Fruit fly (Drosophila melanogaster) whole organism, embryonic: ENCODE data around the gene CG6028.

Experiments
- Atf3 ChIP-seq: fragments of 200-800 bp; sonication (Bioruptor generic); optimal IDR thresholded peaks from 3 replicates; lab custom pipeline; 2016; ENCODE audit warnings: missing biosample characterization, missing genetic modification characterization
- B-H2 ChIP-seq: fragments of 200-800 bp; sonication (Bioruptor generic); optimal IDR thresholded peaks from 2 replicates; lab custom pipeline; 2018; ENCODE audit warnings: missing biosample characterization, mild to moderate bottlenecking, missing genetic modification characterization
- CG10565 ChIP-seq: fragments of 200-800 bp; sonication (Bioruptor generic); optimal IDR thresholded peaks from 3 replicates; lab custom pipeline; 2016; ENCODE audit warnings: missing biosample characterization, mild to moderate bottlenecking, missing genetic modification characterization
- CG10654 ChIP-seq: fragments of 200-800 bp; sonication (Bioruptor generic); optimal IDR thresholded peaks from 2 replicates; lab custom pipeline; 2016; ENCODE audit warnings: missing biosample characterization, missing genetic modification characterization
- CG13775 ChIP-seq: fragments of 200-800 bp; sonication (Bioruptor generic); optimal IDR thresholded peaks from 3 replicates; lab custom pipeline; 2017; ENCODE audit warnings: missing biosample characterization, mild to moderate bottlenecking, missing genetic modification characterization
- CG15073 ChIP-seq: fragments of 200-800 bp; sonication (Bioruptor generic); optimal IDR thresholded peaks from 2 replicates; lab custom pipeline; 2016; ENCODE audit warnings: missing biosample characterization, missing genetic modification characterization
- CG1792 ChIP-seq: fragments of 200-800 bp; sonication (Bioruptor generic); optimal IDR thresholded peaks from 2 replicates; lab custom pipeline; 2016; ENCODE audit warnings: missing biosample characterization, missing genetic modification characterization
- CG2678 ChIP-seq: fragments of 200-800 bp; sonication (Bioruptor generic); optimal IDR thresholded peaks from 3 replicates; lab custom pipeline; 2019; ENCODE audit warnings: missing biosample characterization, mild to moderate bottlenecking, missing genetic modification characterization, moderate library complexity
- CG31388 ChIP-seq: fragments of 200-800 bp; sonication (Bioruptor generic); optimal IDR thresholded peaks from 2 replicates; lab custom pipeline; 2016; ENCODE audit warnings: missing biosample characterization, missing genetic modification characterization
- CG3163 ChIP-seq: fragments of 200-800 bp; sonication (Bioruptor generic); optimal IDR thresholded peaks from 3 replicates; lab custom pipeline; 2016; ENCODE audit warnings: missing biosample characterization, missing genetic modification characterization
- CG4328 ChIP-seq: fragments of 200-800 bp; sonication (Bioruptor generic); optimal IDR thresholded peaks from 3 replicates; lab custom pipeline; 2017; ENCODE audit warnings: missing biosample characterization, missing genetic modification reagents, missing genetic modification characterization
- CG5953 ChIP-seq: fragments of 200-800 bp; sonication (Bioruptor generic); IDR thresholded peaks from 2 replicates; pipeline ENCODE4 v1.3.6; 2022; ENCODE audit warnings: missing biosample characterization, missing genetic modification characterization
- CG6272 ChIP-seq: fragments of 200-800 bp; sonication (Bioruptor generic); IDR thresholded peaks from 2 replicates; pipeline ENCODE4 v1.3.6; 2022; ENCODE audit warnings: missing biosample characterization, missing genetic modification characterization
- CG8924 ChIP-seq: fragments of 200-800 bp; optimal IDR thresholded peaks from 3 replicates; lab custom pipeline; 2019; ENCODE audit warnings: missing biosample characterization, mild to moderate bottlenecking, missing genetic modification characterization, moderate library complexity
- CG8944 ChIP-seq: fragments of 200-800 bp; sonication (Bioruptor generic); optimal IDR thresholded peaks from 3 replicates; lab custom pipeline; 2016; ENCODE audit warnings: missing biosample characterization, missing genetic modification characterization
- CTCF ChIP-seq: fragments of 200-800 bp; sonication (Bioruptor generic); optimal IDR thresholded peaks from 2 replicates; lab custom pipeline; 2017; ENCODE audit warnings: missing biosample characterization, mild to moderate bottlenecking, missing genetic modification characterization, moderate library complexity
- Chrac-16 ChIP-seq: fragments of 200-800 bp; sonication (Bioruptor generic); optimal IDR thresholded peaks from 3 replicates; lab custom pipeline; 2016; ENCODE audit warnings: missing biosample characterization, missing genetic modification characterization
- D19A ChIP-seq: fragments of 200-800 bp; optimal IDR thresholded peaks from 3 replicates; lab custom pipeline; 2019; ENCODE audit warnings: missing biosample characterization, mild to moderate bottlenecking, missing genetic modification characterization, moderate library complexity
- Drgx ChIP-seq: fragments of 200-800 bp; sonication (Bioruptor generic); IDR thresholded peaks from 2 replicates; pipeline ENCODE4 v1.3.6; 2022; ENCODE audit warnings: missing biosample characterization, missing genetic modification characterization
- Hey ChIP-seq: fragments of 200-800 bp; sonication (Bioruptor generic); optimal IDR thresholded peaks from 3 replicates; lab custom pipeline; 2018; ENCODE audit warnings: missing biosample characterization, mild to moderate bottlenecking, missing genetic modification characterization
- HmgZ ChIP-seq: fragments of 200-800 bp; sonication (Bioruptor generic); optimal IDR thresholded peaks from 2 replicates; lab custom pipeline; 2018; ENCODE audit warnings: missing biosample characterization, mild to moderate bottlenecking, missing genetic modification characterization
- Hr3 ChIP-seq: fragments of 200-800 bp; sonication (Bioruptor generic); optimal IDR thresholded peaks from 3 replicates; lab custom pipeline; 2016; ENCODE audit warnings: missing biosample characterization, missing genetic modification characterization
- Mad ChIP-seq: fragments of 200-800 bp; sonication (Bioruptor generic); optimal IDR thresholded peaks from 2 replicates; lab custom pipeline; 2016; ENCODE audit warnings: missing biosample characterization, missing genetic modification characterization
- Mes4 ChIP-seq: fragments of 200-800 bp; sonication (Bioruptor generic); optimal IDR thresholded peaks from 2 replicates; lab custom pipeline; 2016; ENCODE audit warnings: missing biosample characterization, missing genetic modification characterization
- Nf-YC ChIP-seq: fragments of 200-800 bp; optimal IDR thresholded peaks from 3 replicates; lab custom pipeline; 2019; ENCODE audit warnings: missing biosample characterization, mild to moderate bottlenecking, missing genetic modification characterization, moderate library complexity
- Poxn ChIP-seq: fragments of 200-800 bp; sonication (Bioruptor generic); IDR thresholded peaks from 2 replicates; pipeline ENCODE4 v1.3.6; 2022; ENCODE audit warnings: missing biosample characterization, missing genetic modification characterization
- Sry-δ ChIP-seq: fragments of 200-800 bp; sonication (Bioruptor generic); optimal IDR thresholded peaks from 2 replicates; lab custom pipeline; 2016; ENCODE audit warnings: missing biosample characterization, missing genetic modification characterization
- Trl ChIP-seq, 3 experiments: fragments of >200 bp in 2 of 3; fragments of 200-800 bp in 1 of 3; sonication (Bioruptor generic) in 1 of 3; optimal IDR thresholded peaks; 2 replicates in 1 of 3; 3 replicates in 2 of 3; lab custom pipeline; 2016 to 2017; ENCODE audit warnings: missing biosample characterization in 1 of 3, missing genetic modification characterization in 1 of 3
- Xrp1 ChIP-seq: fragments of 200-800 bp; sonication (Bioruptor generic); IDR thresholded peaks from 2 replicates; pipeline ENCODE4 v1.3.6; 2022; ENCODE audit warnings: missing biosample characterization, missing genetic modification characterization
- ap ChIP-seq: fragments of 200-800 bp; sonication (Bioruptor generic); IDR thresholded peaks from 2 replicates; pipeline ENCODE4 v1.3.6; 2022; ENCODE audit warnings: missing biosample characterization, missing genetic modification characterization
- ato ChIP-seq: fragments of 200-800 bp; sonication (Bioruptor generic); IDR thresholded peaks from 2 replicates; pipeline ENCODE4 v1.3.6; 2022; ENCODE audit warnings: missing biosample characterization, missing genetic modification characterization; ENCODE audit not compliant: partially characterized antibody
- chn ChIP-seq: fragments of 200-800 bp; sonication (Bioruptor generic); optimal IDR thresholded peaks from 2 replicates; lab custom pipeline; 2016; ENCODE audit warnings: missing biosample characterization, missing genetic modification characterization
- crp ChIP-seq, 2 experiments: fragments of 200-800 bp; sonication (Bioruptor generic); optimal IDR thresholded peaks; 2 replicates in 1 of 2; 3 replicates in 1 of 2; lab custom pipeline; 2017; ENCODE audit warnings: missing biosample characterization in 2 of 2, missing genetic modification characterization in 2 of 2, mild to moderate bottlenecking in 1 of 2, moderate library complexity in 1 of 2
- disco-r ChIP-seq: fragments of 200-800 bp; sonication (Bioruptor generic); optimal IDR thresholded peaks from 2 replicates; lab custom pipeline; 2016; ENCODE audit warnings: missing biosample characterization, missing genetic modification characterization
- dysf ChIP-seq: fragments of 200-800 bp; sonication (Bioruptor generic); IDR thresholded peaks from 3 replicates; pipeline ENCODE4 v1.3.6; 2022; ENCODE audit warnings: missing biosample characterization, missing genetic modification characterization
- ftz-f1 ChIP-seq: fragments of 200-800 bp; sonication (Bioruptor generic); optimal IDR thresholded peaks from 2 replicates; lab custom pipeline; 2016; ENCODE audit warnings: missing biosample characterization, missing genetic modification characterization
- gt ChIP-seq: fragments of 200-800 bp; sonication (Bioruptor generic); IDR thresholded peaks from 2 replicates; pipeline ENCODE4 v1.3.6; 2022; ENCODE audit warnings: missing biosample characterization, missing genetic modification characterization
- insv ChIP-seq, 2 experiments: fragments of 200-800 bp; sonication (Bioruptor generic); optimal IDR thresholded peaks; 3 replicates each; lab custom pipeline; 2016 to 2018; ENCODE audit warnings: missing biosample characterization in 2 of 2, missing genetic modification characterization in 2 of 2
- jigr1 ChIP-seq: fragments of 200-800 bp; sonication (Bioruptor generic); IDR thresholded peaks from 3 replicates; pipeline ENCODE4 v1.3.6; 2022; ENCODE audit warnings: missing biosample characterization, missing genetic modification characterization
- knrl ChIP-seq: fragments of 200-800 bp; sonication (Bioruptor generic); IDR thresholded peaks from 3 replicates; pipeline ENCODE4 v1.3.6; 2022; ENCODE audit warnings: missing biosample characterization, missing genetic modification characterization; ENCODE audit not compliant: partially characterized antibody
- lilli ChIP-seq: fragments of 200-800 bp; sonication (Bioruptor generic); optimal IDR thresholded peaks from 3 replicates; lab custom pipeline; 2016; ENCODE audit warnings: missing biosample characterization, missing genetic modification characterization
- maf-S ChIP-seq: fragments of 200-800 bp; sonication (Bioruptor generic); optimal IDR thresholded peaks from 2 replicates; lab custom pipeline; 2016; ENCODE audit warnings: missing biosample characterization, missing genetic modification characterization
- org-1 ChIP-seq: fragments of 200-800 bp; sonication (Bioruptor generic); optimal IDR thresholded peaks from 2 replicates; lab custom pipeline; 2017; ENCODE audit warnings: missing biosample characterization, missing genetic modification characterization
- p53 ChIP-seq: fragments of 200-800 bp; sonication (Bioruptor generic); optimal IDR thresholded peaks from 2 replicates; lab custom pipeline; 2016; ENCODE audit warnings: missing biosample characterization, missing genetic modification characterization
- repo ChIP-seq: fragments of 200-800 bp; sonication (Bioruptor generic); optimal IDR thresholded peaks from 2 replicates; lab custom pipeline; 2016; ENCODE audit warnings: missing biosample characterization, missing genetic modification characterization
- salm ChIP-seq: fragments of 200-800 bp; sonication (Bioruptor generic); optimal IDR thresholded peaks from 2 replicates; lab custom pipeline; 2018; ENCODE audit warnings: missing biosample characterization, mild to moderate bottlenecking, missing genetic modification characterization
- sisA ChIP-seq: fragments of 200-800 bp; sonication (Bioruptor generic); IDR thresholded peaks from 2 replicates; pipeline ENCODE4 v1.3.6; 2022; ENCODE audit warnings: missing biosample characterization, missing genetic modification characterization
- ssp ChIP-seq: fragments of 200-800 bp; sonication (Bioruptor generic); IDR thresholded peaks from 2 replicates; pipeline ENCODE4 v1.3.6; 2022; ENCODE audit warnings: missing biosample characterization, missing genetic modification characterization
- tll ChIP-seq, 2 experiments: fragments of 200-800 bp in 1 of 2; fragments of >200 bp in 1 of 2; sonication (Bioruptor generic) in 1 of 2; optimal IDR thresholded peaks; 2 replicates each; lab custom pipeline; 2017 to 2019; ENCODE audit warnings: missing biosample characterization in 2 of 2, missing genetic modification characterization in 2 of 2, mild to moderate bottlenecking in 1 of 2, moderate library complexity in 1 of 2
- toy ChIP-seq: fragments of 200-800 bp; sonication (Bioruptor generic); IDR thresholded peaks from 2 replicates; pipeline ENCODE4 v1.3.6; 2022; ENCODE audit warnings: missing biosample characterization, missing genetic modification characterization
- trem ChIP-seq: fragments of 200-800 bp; optimal IDR thresholded peaks from 3 replicates; lab custom pipeline; 2019; ENCODE audit warnings: missing biosample characterization, mild to moderate bottlenecking, missing genetic modification characterization, moderate library complexity
- wek ChIP-seq: fragments of 200-800 bp; sonication (Bioruptor generic); optimal IDR thresholded peaks from 3 replicates; lab custom pipeline; 2018; ENCODE audit warnings: missing biosample characterization, mild to moderate bottlenecking, missing genetic modification characterization, moderate library complexity
- zfh2 ChIP-seq: fragments of 200-800 bp; sonication (Bioruptor generic); optimal IDR thresholded peaks from 2 replicates; lab custom pipeline; 2016; ENCODE audit warnings: missing biosample characterization, missing genetic modification characterization

Gene CG6028

DNA sequence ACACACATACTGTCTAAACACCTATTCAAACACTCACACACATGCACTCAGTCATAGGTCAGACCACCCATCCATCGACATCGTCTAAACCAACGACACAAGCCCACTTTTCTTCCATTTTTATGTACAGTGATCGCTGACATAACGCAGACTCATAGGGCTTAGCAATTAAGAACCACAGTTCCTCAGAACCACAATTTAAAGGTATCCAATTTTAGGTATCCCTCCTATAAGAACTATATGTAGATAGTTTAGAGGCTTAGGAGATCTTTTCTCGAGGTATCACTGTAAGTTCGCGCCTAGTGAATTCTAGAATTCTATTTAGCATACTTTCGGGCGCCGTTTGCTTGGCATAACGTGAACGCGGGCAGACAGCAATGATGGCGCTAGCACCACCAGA, 32.4 kb downstream of the CG6028 start (continued):
- TF ChIP-seq wek (GFP tag; lab: Kevin White, UChicago) (no peak), repo (GFP tag; lab: Kevin White, UChicago) (no peak), CG31388 (GFP tag; lab: Kevin White, UChicago) (no peak), CG10654 (peak; percentile 27), CG15073 (no peak), Chrac-16 (GFP tag; lab: Kevin White, UChicago) (peak; percentile 57), CG3163 (no peak), chn (GFP tag; lab: Kevin White, UChicago) (peak; percentile 26), CG10565 (GFP tag; lab: Kevin White, UChicago) (no peak), trem (tag; lab: Kevin White, UChicago) (no peak), Poxn (GFP tag; lab: Robert Waterston, UW) (no peak), crp (GFP tag; optimal IDR thresholded peaks at IDR 0.05; lab: Kevin White, UChicago) (no peak), Nf-YC (tag; lab: Kevin White, UChicago) (no peak), knrl (GFP tag; lab: Robert Waterston, UW) (no peak), Xrp1 (GFP tag; lab: Robert Waterston, UW) (no peak), Hey (no peak), CG6272 (GFP tag; lab: Robert Waterston, UW) (no peak), Mad (GFP tag; lab: Kevin White, UChicago) (no peak), toy (GFP tag; lab: Robert Waterston, UW) (no peak), CG5953 (GFP tag; lab: Robert Waterston, UW) (no peak; the same call in 1 of the 2 replicates), disco-r (GFP tag; lab: Kevin White, UChicago) (no peak), CTCF (no peak), Sry-δ (GFP tag; lab: Kevin White, UChicago) (no peak), CG8944 (GFP tag; lab: Kevin White, UChicago) (peak; percentile 8), HmgZ (tag; lab: Kevin White, UChicago) (no peak), dysf (GFP tag; lab: Robert Waterston, UW) (peak; percentile 66; the same call in 2 of the 3 replicates), D19A (no peak), sisA (GFP tag; lab: Robert Waterston, UW) (peak; percentile 21; the same call in 1 of the 2 replicates), p53 (no peak), zfh2 (GFP tag; lab: Kevin White, UChicago) (no peak), maf-S (GFP tag; lab: Kevin White, UChicago) (no peak), Drgx (peak; percentile 82), CG13775 (GFP tag; lab: Kevin White, UChicago) (no peak), CG2678 (tag; lab: Kevin White, UChicago) (no peak), tll (GFP tag; optimal IDR thresholded peaks at IDR 0.05; lab: Kevin White, UChicago) (no peak), CG8924 (no peak), ssp (GFP tag; lab: Robert Waterston, UW) (0 out of 2 replicates have a peak, but pooled peaks have one; percentile 39), Trl (optimal IDR thresholded peaks at IDR 0.05; lab: Kevin White, UChicago) (no peak), Trl (GFP tag; optimal IDR thresholded peaks at IDR 0.05; lab: Kevin White, UChicago) (no peak), ato (GFP tag; lab: Robert Waterston, UW) (no peak), gt (GFP tag; lab: Robert Waterston, UW) (no peak), ap (peak; percentile 17; the same call in 1 of the 2 replicates), salm (tag; lab: Kevin White, UChicago) (no peak), B-H2 (no peak), lilli (GFP tag; lab: Kevin White, UChicago) (peak; percentile 34), Hr3 (GFP tag; lab: Kevin White, UChicago) (peak; percentile 9), Mes4 (no peak), Atf3 (GFP tag; lab: Kevin White, UChicago) (peak; percentile 45), ftz-f1 (GFP tag; lab: Kevin White, UChicago) (no peak), jigr1 (no peak), org-1 (GFP tag; lab: Kevin White, UChicago) (no peak), insv (GFP tag; optimal IDR thresholded peaks at IDR 0.05; lab: Kevin White, UChicago) (no peak), CG4328 (GFP tag; lab: Kevin White, UChicago) (no peak), CG1792 (no peak)
